Worm (Caenorhabditis elegans) whole organism, L2 larva: ENCODE results near the gene fbxa-224.

Experiments
- R02D3.7 ChIP-seq: fragments of 150-350 bp; optimal IDR thresholded peaks from 2 replicates; lab custom pipeline; 2014; ENCODE audit warnings: missing biosample characterization, missing genetic modification characterization
- Y55F3AM.14 ChIP-seq: fragments of 200-800 bp; sonication (Bioruptor generic); optimal IDR thresholded peaks from 2 replicates; lab custom pipeline; 2018; ENCODE audit warnings: mild to moderate bottlenecking, missing genetic modification characterization, missing compliant biosample characterization
- skn-1 ChIP-seq: sonication (generic microtip); optimal IDR thresholded peaks from 2 replicates; lab custom pipeline; 2017; ENCODE audit warnings: missing biosample characterization, missing genetic modification characterization
- snpc-4 ChIP-seq: fragments of 150-350 bp; optimal IDR thresholded peaks from 2 replicates; lab custom pipeline; 2014; ENCODE audit warnings: missing biosample characterization, missing genetic modification characterization
- zag-1 ChIP-seq: fragments of 150-350 bp; optimal IDR thresholded peaks from 2 replicates; lab custom pipeline; 2014; ENCODE audit warnings: missing biosample characterization, missing genetic modification characterization

DNA sequence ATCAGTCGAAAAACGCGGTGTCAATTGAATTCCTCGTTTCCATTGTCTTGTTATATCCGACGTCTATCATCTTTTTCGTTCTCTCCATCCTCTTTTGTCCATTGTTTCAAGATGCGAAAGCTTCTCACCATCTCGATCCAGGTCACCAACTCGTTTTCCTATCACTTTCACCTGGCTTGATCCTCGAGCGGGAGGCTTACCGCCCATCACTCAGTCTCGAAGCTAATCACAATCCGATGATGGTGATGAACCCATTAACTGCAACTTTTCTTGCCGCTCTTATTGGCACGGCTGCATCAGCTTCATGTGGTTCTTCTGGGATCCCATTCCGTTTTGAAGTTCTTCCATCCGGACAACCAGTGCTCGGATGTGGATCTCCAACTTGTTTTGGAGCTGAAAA lies 17.0 kb downstream of the fbxa-224 start, which contains the start of gene wrt-1:
- TF ChIP-seq snpc-4 (tag; lab: Kevin White, UChicago) = no peak
- no peak for TF ChIP-seq skn-1 (tag; lab: Kevin White, UChicago)
- no peak for TF ChIP-seq R02D3.7 (tag; lab: Kevin White, UChicago)
- no peak for TF ChIP-seq zag-1
- no peak for TF ChIP-seq Y55F3AM.14
